Fruit fly (Drosophila melanogaster) whole organism, prepupa: ENCODE results near the gene Cul5.

Experiments used
- Blimp-1 ChIP-seq: fragments of 200-800 bp; sonication (Bioruptor generic); optimal IDR thresholded peaks from 3 replicates; lab custom pipeline; 2017; ENCODE audit warnings: missing biosample characterization, missing genetic modification characterization, mild to moderate bottlenecking, moderate library complexity, missing genetic modification reagents
- CG10631 ChIP-seq: fragments of 200-800 bp; sonication (Bioruptor generic); optimal IDR thresholded peaks from 2 replicates; lab custom pipeline; 2016; ENCODE audit warnings: missing biosample characterization, missing genetic modification characterization
- CG10669 ChIP-seq: fragments of 200-800 bp; sonication (Bioruptor generic); optimal IDR thresholded peaks from 3 replicates; lab custom pipeline; 2018; ENCODE audit warnings: missing biosample characterization, mild to moderate bottlenecking, missing genetic modification characterization, moderate library complexity
- CG11762 ChIP-seq: fragments of 200-800 bp; sonication (Bioruptor generic); optimal IDR thresholded peaks from 3 replicates; lab custom pipeline; 2016; ENCODE audit warnings: missing biosample characterization, missing genetic modification characterization; ENCODE audit not compliant: insufficient read depth
- CG11902 ChIP-seq: fragments of 200-800 bp; sonication (Bioruptor generic); optimal IDR thresholded peaks from 3 replicates; lab custom pipeline; 2016; ENCODE audit warnings: missing biosample characterization, missing genetic modification characterization
- CG15336 ChIP-seq: fragments of 200-800 bp; sonication (Bioruptor generic); IDR thresholded peaks from 2 replicates; pipeline ENCODE4 v1.3.6; 2022; ENCODE audit warnings: missing biosample characterization, missing genetic modification characterization
- CG1621 ChIP-seq: fragments of 200-800 bp; sonication (Bioruptor generic); optimal IDR thresholded peaks from 3 replicates; lab custom pipeline; 2018; ENCODE audit warnings: missing biosample characterization, mild to moderate bottlenecking, missing genetic modification characterization
- CG16779 ChIP-seq: fragments of 200-800 bp; sonication (Bioruptor generic); optimal IDR thresholded peaks from 3 replicates; lab custom pipeline; 2017; ENCODE audit warnings: missing biosample characterization, mild to moderate bottlenecking, missing genetic modification characterization
- CG3032 ChIP-seq: fragments of 200-800 bp; optimal IDR thresholded peaks from 2 replicates; lab custom pipeline; 2019; ENCODE audit warnings: missing biosample characterization, mild to moderate bottlenecking, missing genetic modification characterization, moderate library complexity
- CG31627 ChIP-seq: fragments of 200-800 bp; sonication (Bioruptor generic); optimal IDR thresholded peaks from 3 replicates; lab custom pipeline; 2016; ENCODE audit warnings: missing biosample characterization, missing genetic modification characterization
- CG32006 ChIP-seq: fragments of 200-800 bp; sonication (Bioruptor generic); optimal IDR thresholded peaks from 3 replicates; lab custom pipeline; 2017; ENCODE audit warnings: missing biosample characterization, mild to moderate bottlenecking, missing genetic modification characterization
- CG34406 ChIP-seq: fragments of 200-800 bp; sonication (Bioruptor generic); optimal IDR thresholded peaks from 3 replicates; lab custom pipeline; 2016; ENCODE audit warnings: missing biosample characterization, missing genetic modification characterization
- CG3919 ChIP-seq: fragments of 200-800 bp; sonication (Bioruptor generic); optimal IDR thresholded peaks from 3 replicates; lab custom pipeline; 2016; ENCODE audit warnings: missing biosample characterization, missing genetic modification characterization
- CG4318 ChIP-seq: fragments of 200-800 bp; sonication (Bioruptor generic); optimal IDR thresholded peaks from 3 replicates; lab custom pipeline; 2017; ENCODE audit warnings: missing biosample characterization, mild to moderate bottlenecking, missing genetic modification characterization
- CG6163 ChIP-seq: fragments of 200-800 bp; sonication (Bioruptor generic); IDR thresholded peaks from 3 replicates; pipeline ENCODE4 v1.3.6; 2022; ENCODE audit warnings: missing biosample characterization, missing genetic modification characterization
- CG6276 ChIP-seq: fragments of 200-800 bp; sonication (Bioruptor generic); optimal IDR thresholded peaks from 2 replicates; lab custom pipeline; 2017; ENCODE audit warnings: missing biosample characterization, mild to moderate bottlenecking, missing genetic modification characterization
- CG6792 ChIP-seq: fragments of 200-800 bp; sonication (Bioruptor generic); optimal IDR thresholded peaks from 3 replicates; lab custom pipeline; 2016; ENCODE audit warnings: missing biosample characterization, missing genetic modification characterization
- CG6854 ChIP-seq: fragments of 200-800 bp; sonication (Bioruptor generic); optimal IDR thresholded peaks from 2 replicates; lab custom pipeline; 2017; ENCODE audit warnings: missing biosample characterization, mild to moderate bottlenecking, missing genetic modification characterization
- CG7368 ChIP-seq: fragments of 200-800 bp; sonication (Bioruptor generic); optimal IDR thresholded peaks from 3 replicates; lab custom pipeline; 2016; ENCODE audit warnings: missing biosample characterization, missing genetic modification characterization
- CG8119 ChIP-seq: fragments of 200-800 bp; sonication (Bioruptor generic); IDR thresholded peaks from 3 replicates; pipeline ENCODE4 v1.3.6; 2022; ENCODE audit warnings: missing biosample characterization, missing genetic modification characterization
- CG8319 ChIP-seq: fragments of 200-800 bp; sonication (Bioruptor generic); optimal IDR thresholded peaks from 3 replicates; lab custom pipeline; 2016; ENCODE audit warnings: missing biosample characterization, missing genetic modification characterization
- CG8632 ChIP-seq: fragments of 200-800 bp; sonication (Bioruptor generic); optimal IDR thresholded peaks from 3 replicates; lab custom pipeline; 2016; ENCODE audit warnings: missing biosample characterization, missing genetic modification characterization
- CG9139 ChIP-seq: fragments of 200-800 bp; sonication (Bioruptor generic); optimal IDR thresholded peaks from 3 replicates; lab custom pipeline; 2017; ENCODE audit warnings: missing biosample characterization, mild to moderate bottlenecking, missing genetic modification characterization
- Eip75B ChIP-seq: fragments of 200-800 bp; sonication (Bioruptor generic); optimal IDR thresholded peaks from 3 replicates; lab custom pipeline; 2016; ENCODE audit warnings: missing biosample characterization, missing genetic modification characterization
- Eip78C ChIP-seq: fragments of 200-800 bp; sonication (Bioruptor generic); peaks from one replicate; lab custom pipeline; 2016; ENCODE audit warnings: missing biosample characterization, missing genetic modification characterization
- Ets96B ChIP-seq: fragments of 200-800 bp; optimal IDR thresholded peaks from 2 replicates; lab custom pipeline; 2019; ENCODE audit warnings: missing biosample characterization, mild to moderate bottlenecking, missing genetic modification characterization, moderate library complexity
- Gug ChIP-seq: fragments of 200-800 bp; sonication (Bioruptor generic); IDR thresholded peaks from 2 replicates; pipeline ENCODE4 v1.3.6; 2022; ENCODE audit warnings: missing biosample characterization, missing genetic modification characterization
- Hr38 ChIP-seq: sonication (Bioruptor generic); optimal IDR thresholded peaks from 2 replicates; lab custom pipeline; 2016; ENCODE audit warnings: missing biosample characterization, missing genetic modification characterization
- Hr39 ChIP-seq: fragments of 200-800 bp; sonication (Bioruptor generic); optimal IDR thresholded peaks from 2 replicates; lab custom pipeline; 2016; ENCODE audit warnings: missing biosample characterization, missing genetic modification characterization
- Hr4 ChIP-seq: fragments of 200-800 bp; sonication (Bioruptor generic); optimal IDR thresholded peaks from 3 replicates; lab custom pipeline; 2016; ENCODE audit warnings: missing biosample characterization, missing genetic modification characterization
- Lpt ChIP-seq: fragments of 200-800 bp; sonication (Bioruptor generic); optimal IDR thresholded peaks from 3 replicates; lab custom pipeline; 2016; ENCODE audit warnings: missing biosample characterization, missing genetic modification characterization
- Met ChIP-seq: fragments of 200-800 bp; sonication (Bioruptor generic); optimal IDR thresholded peaks from 3 replicates; lab custom pipeline; 2016; ENCODE audit warnings: missing biosample characterization, missing genetic modification characterization
- OdsH ChIP-seq: fragments of 200-800 bp; sonication (Bioruptor generic); optimal IDR thresholded peaks from 3 replicates; lab custom pipeline; 2016; ENCODE audit warnings: missing biosample characterization, missing genetic modification characterization
- Sox102F ChIP-seq: fragments of 200-800 bp; sonication (Bioruptor generic); optimal IDR thresholded peaks from 2 replicates; lab custom pipeline; 2016; ENCODE audit warnings: missing biosample characterization, mild to moderate bottlenecking, missing genetic modification characterization
- Sox14 ChIP-seq: fragments of 200-800 bp; sonication (Bioruptor generic); optimal IDR thresholded peaks from 3 replicates; lab custom pipeline; 2016; ENCODE audit warnings: missing biosample characterization, missing genetic modification characterization
- acj6 ChIP-seq: fragments of 200-800 bp; sonication (Bioruptor generic); optimal IDR thresholded peaks from 3 replicates; lab custom pipeline; 2016; ENCODE audit warnings: missing biosample characterization, missing genetic modification characterization
- dsx ChIP-seq: fragments of 200-800 bp; optimal IDR thresholded peaks from 3 replicates; lab custom pipeline; 2019; ENCODE audit warnings: missing biosample characterization, mild to moderate bottlenecking, missing genetic modification characterization, moderate library complexity; ENCODE audit not compliant: poor library complexity, severe bottlenecking
- eg ChIP-seq: fragments of 200-800 bp; sonication (Bioruptor generic); IDR thresholded peaks from 3 replicates; pipeline ENCODE4 v1.3.6; 2022; ENCODE audit warnings: missing biosample characterization, missing genetic modification characterization
- esn ChIP-seq: fragments of 200-800 bp; sonication (Bioruptor generic); optimal IDR thresholded peaks from 2 replicates; lab custom pipeline; 2016; ENCODE audit warnings: missing biosample characterization, mild to moderate bottlenecking, missing genetic modification characterization, moderate library complexity
- fd59A ChIP-seq: fragments of 200-800 bp; sonication (Bioruptor generic); optimal IDR thresholded peaks from 2 replicates; lab custom pipeline; 2017; ENCODE audit warnings: missing biosample characterization, mild to moderate bottlenecking, missing genetic modification characterization, missing genetic modification reagents
- fd85E ChIP-seq: fragments of 200-800 bp; sonication (Bioruptor generic); optimal IDR thresholded peaks from 3 replicates; lab custom pipeline; 2016; ENCODE audit warnings: missing biosample characterization, missing genetic modification characterization
- fkh ChIP-seq: fragments of 200-800 bp; sonication (Bioruptor generic); optimal IDR thresholded peaks from 3 replicates; lab custom pipeline; 2017; ENCODE audit warnings: missing biosample characterization, mild to moderate bottlenecking, missing genetic modification characterization, moderate library complexity
- salr ChIP-seq, 2 experiments: fragments of 200-800 bp; sonication (Bioruptor generic); optimal IDR thresholded peaks; 3 replicates each; lab custom pipeline; 2016 to 2018; ENCODE audit warnings: missing biosample characterization in 2 of 2, missing genetic modification characterization in 2 of 2, mild to moderate bottlenecking in 1 of 2
- spab ChIP-seq: fragments of 200-800 bp; sonication (Bioruptor generic); optimal IDR thresholded peaks from 2 replicates; lab custom pipeline; 2017; ENCODE audit warnings: missing biosample characterization, mild to moderate bottlenecking, missing genetic modification characterization, missing genetic modification reagents
- svp ChIP-seq: fragments of 200-800 bp; sonication (Bioruptor generic); peaks from one replicate; lab custom pipeline; 2016; ENCODE audit warnings: missing biosample characterization, missing genetic modification characterization

The Cul5 gene

DNA sequence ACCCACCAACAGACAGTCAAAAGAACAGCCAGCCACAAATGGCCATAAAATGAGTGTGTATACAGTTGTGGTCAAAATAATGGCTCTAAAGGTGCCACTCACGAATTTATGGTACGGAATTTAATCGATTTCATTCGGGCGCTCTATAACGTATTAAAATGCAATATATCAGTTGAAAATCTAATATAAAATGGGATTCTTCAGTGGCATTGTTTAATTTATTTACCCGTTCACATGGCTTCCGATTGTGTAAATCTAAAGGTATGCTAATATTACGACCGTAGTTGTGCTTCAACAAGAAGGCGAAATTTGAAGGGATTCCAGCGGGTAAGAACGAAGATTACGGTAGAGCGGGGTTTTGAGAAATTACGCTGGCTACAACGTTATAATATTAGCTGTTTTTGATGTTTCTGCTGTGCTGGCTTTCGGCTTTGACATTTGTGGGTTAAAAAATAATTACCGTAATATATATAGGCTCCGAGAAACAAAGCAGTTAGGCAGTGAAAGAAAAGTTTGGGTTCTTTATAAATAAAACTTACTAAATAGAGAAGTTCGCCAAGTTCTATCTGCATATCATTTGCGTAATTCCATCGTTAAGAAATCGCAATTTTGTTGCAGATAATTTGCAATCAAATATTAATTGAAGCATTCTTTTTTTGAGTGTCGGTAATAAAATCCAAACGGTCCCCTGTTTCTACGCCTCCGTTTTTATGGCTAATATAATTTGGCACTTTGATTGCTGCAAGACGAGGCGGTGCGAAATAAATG, 13.0 kb upstream of the Cul5 start (continued):
- TF ChIP-seq Eip75B, result peak; percentile 39
- no peak for TF ChIP-seq Hr38 (GFP tag; lab: Kevin White, UChicago)
- no peak for TF ChIP-seq Blimp-1 (GFP tag; lab: Kevin White, UChicago)
- peak; percentile 8 for TF ChIP-seq CG6276
- TF ChIP-seq CG10631 (GFP tag; lab: Kevin White, UChicago), result peak; percentile 5
- no peak for TF ChIP-seq salr (GFP tag; optimal IDR thresholded peaks at IDR 0.05; lab: Kevin White, UChicago)
- peak; percentile 24 for TF ChIP-seq CG3032 (tag; lab: Kevin White, UChicago)
- TF ChIP-seq Sox14 (GFP tag; lab: Kevin White, UChicago), result peak; percentile 25
- no peak for TF ChIP-seq CG16779 (tag; lab: Kevin White, UChicago)
- no peak for TF ChIP-seq Gug (GFP tag; lab: Robert Waterston, UW)
- TF ChIP-seq Ets96B (tag; lab: Kevin White, UChicago), result peak; percentile 32
- TF ChIP-seq CG15336, result 0 out of 2 replicates have a peak, but pooled peaks have one; percentile 18
- TF ChIP-seq acj6 (GFP tag; lab: Kevin White, UChicago), result peak; percentile 8
- peak; percentile 46 for TF ChIP-seq CG31627 (GFP tag; lab: Kevin White, UChicago)
- TF ChIP-seq CG10669 (GFP tag; lab: Kevin White, UChicago), result peak; percentile 15
- TF ChIP-seq CG3919 (GFP tag; lab: Kevin White, UChicago), result peak; percentile 7
- TF ChIP-seq CG11762 (GFP tag; lab: Kevin White, UChicago), result no peak
- peak; percentile 66 for TF ChIP-seq Hr39 (GFP tag; lab: Kevin White, UChicago)
- TF ChIP-seq CG6163, result no peak
- no peak for TF ChIP-seq fkh (GFP tag; lab: Kevin White, UChicago)
- peak; percentile 84 for TF ChIP-seq svp (GFP tag; lab: Kevin White, UChicago)
- TF ChIP-seq spab, result peak; percentile 25
- TF ChIP-seq CG32006 (GFP tag; lab: Kevin White, UChicago), result peak; percentile 39
- TF ChIP-seq Met (GFP tag; lab: Kevin White, UChicago), result peak; percentile 71
- TF ChIP-seq CG6854 (GFP tag; lab: Kevin White, UChicago), result peak; percentile 41
- TF ChIP-seq eg (GFP tag; lab: Robert Waterston, UW), result peak; percentile 29; the same call in 1 of the 3 replicates

- TF ChIP-seq Sox102F, result peak; percentile 44
- TF ChIP-seq CG6792 (GFP tag; lab: Kevin White, UChicago), result no peak
- peak; percentile 55 for TF ChIP-seq Blimp-1 (GFP tag; lab: Kevin White, UChicago)
- peak; percentile 68 for TF ChIP-seq Eip78C
- peak; percentile 15 for TF ChIP-seq CG6276
- peak; percentile 68 for TF ChIP-seq CG6854 (GFP tag; lab: Kevin White, UChicago)
- no peak for TF ChIP-seq CG10631 (GFP tag; lab: Kevin White, UChicago)
- peak; percentile 25 for TF ChIP-seq CG3032 (tag; lab: Kevin White, UChicago)
- peak; percentile 28 for TF ChIP-seq CG3919 (GFP tag; lab: Kevin White, UChicago)
- TF ChIP-seq Sox14 (GFP tag; lab: Kevin White, UChicago), result peak; percentile 56
- no peak for TF ChIP-seq fd85E
- TF ChIP-seq fkh (GFP tag; lab: Kevin White, UChicago), result peak; percentile 88
- no peak for TF ChIP-seq fd59A (GFP tag; lab: Kevin White, UChicago)
- TF ChIP-seq CG4318, result no peak
- no peak for TF ChIP-seq CG8319 (GFP tag; lab: Kevin White, UChicago)
- TF ChIP-seq CG6163, result 0 out of 3 replicates have a peak, but pooled peaks have one; percentile 29
- no peak for TF ChIP-seq CG34406
- TF ChIP-seq CG7368 (GFP tag; lab: Kevin White, UChicago), result peak; percentile 10
- no peak for TF ChIP-seq CG32006 (GFP tag; lab: Kevin White, UChicago)
- no peak for TF ChIP-seq CG31627 (GFP tag; lab: Kevin White, UChicago)
- TF ChIP-seq CG8119 (GFP tag; lab: Robert Waterston, UW), result 0 out of 3 replicates have a peak, but pooled peaks have one; percentile 27
- TF ChIP-seq Eip75B, result no peak
- TF ChIP-seq CG9139, result peak; percentile 57
- TF ChIP-seq CG8632 (GFP tag; lab: Kevin White, UChicago), result no peak
- peak; percentile 27 for TF ChIP-seq CG1621 (tag; lab: Kevin White, UChicago)
- TF ChIP-seq OdsH, result no peak
- peak; percentile 57 for TF ChIP-seq dsx (GFP tag; lab: Kevin White, UChicago)
- peak in 1 of 2 experiments; percentile 45 for TF ChIP-seq salr (GFP tag; optimal IDR thresholded peaks at IDR 0.05; lab: Kevin White, UChicago)
- peak; percentile 1 for TF ChIP-seq Lpt
- no peak for TF ChIP-seq Hr4 (GFP tag; lab: Kevin White, UChicago)
- TF ChIP-seq Gug (GFP tag; lab: Robert Waterston, UW), result no peak
- peak; percentile 19 for TF ChIP-seq CG10669 (GFP tag; lab: Kevin White, UChicago)
- peak; percentile 27 for TF ChIP-seq esn (GFP tag; lab: Kevin White, UChicago)
- TF ChIP-seq CG11902 (GFP tag; lab: Kevin White, UChicago), result no peak
Measured at dm6 chr3R:29074001-29074609, 11.3 kb upstream of the Cul5 start.
